Worm (Caenorhabditis elegans) whole organism, midembryonic: ENCODE measurements around the gene Y7A5A.6.

Experiments
- T22C8.4 ChIP-seq: fragments of 200-800 bp; sonication (Bioruptor generic); IDR thresholded peaks from 2 replicates; pipeline ENCODE4 v1.3.6; 2022; ENCODE audit warnings: missing genetic modification characterization, missing compliant biosample characterization
- cog-1 ChIP-seq: sonication (generic microtip); optimal IDR thresholded peaks from 2 replicates; lab custom pipeline; 2016; ENCODE audit warnings: missing genetic modification characterization, missing compliant biosample characterization
- flt-1 ChIP-seq: fragments of 200-800 bp; sonication (Bioruptor generic); IDR thresholded peaks from 2 replicates; pipeline ENCODE4 v1.3.6; 2022; ENCODE audit warnings: missing genetic modification characterization, missing compliant biosample characterization
- klf-2 ChIP-seq: fragments of 200-800 bp; sonication (Bioruptor generic); conservative IDR thresholded peaks from 2 replicates; pipeline ENCODE4 v1.3.6; 2022; ENCODE audit warnings: missing genetic modification reagents, missing genetic modification characterization, missing compliant biosample characterization
- ref-1 ChIP-seq: fragments of 200-800 bp; sonication (Bioruptor generic); conservative IDR thresholded peaks from 2 replicates; pipeline ENCODE4 v1.3.6; 2022; ENCODE audit warnings: missing genetic modification reagents, missing genetic modification characterization, missing compliant biosample characterization
- tab-1 ChIP-seq: fragments of 200-800 bp; sonication (Bioruptor generic); IDR thresholded peaks from 2 replicates; pipeline ENCODE4 v1.3.6; 2022; ENCODE audit warnings: missing genetic modification characterization, missing compliant biosample characterization
- ztf-23 ChIP-seq: fragments of 200-800 bp; sonication (Bioruptor generic); IDR thresholded peaks from 2 replicates; pipeline ENCODE4 v1.3.6; 2022; ENCODE audit warnings: missing genetic modification reagents, missing genetic modification characterization, missing compliant biosample characterization
- ztf-29 ChIP-seq: fragments of 200-800 bp; sonication (Bioruptor generic); IDR thresholded peaks from 2 replicates; pipeline ENCODE4 v1.3.6; 2022; ENCODE audit warnings: missing genetic modification reagents, missing genetic modification characterization, missing compliant biosample characterization

DNA sequence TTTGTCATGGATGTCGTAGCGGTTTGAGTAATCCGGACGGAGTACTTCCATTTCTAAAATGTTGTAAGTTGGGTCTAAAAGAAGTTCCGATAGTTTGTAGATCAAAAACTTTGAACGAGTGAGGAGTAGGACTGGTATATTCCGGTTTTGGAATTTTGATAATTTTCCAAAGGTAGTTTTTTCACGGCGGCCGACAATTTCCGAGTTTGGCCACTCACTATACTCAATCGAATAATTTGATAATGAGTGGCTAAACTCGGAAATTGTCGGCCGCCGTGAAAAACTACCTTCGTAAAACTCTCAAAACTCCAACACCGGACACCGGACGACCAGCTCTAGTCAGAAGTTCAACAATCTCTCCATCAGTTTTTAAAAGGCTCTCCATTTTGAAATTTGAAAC, 44.8 kb upstream of the Y7A5A.6 start:
- no peak for TF ChIP-seq T22C8.4 (GFP tag; lab: Robert Waterston, UW)
- TF ChIP-seq ref-1 (GFP tag; lab: Robert Waterston, UW) = no peak
- TF ChIP-seq ztf-23 = no peak
- no peak for TF ChIP-seq tab-1 (GFP tag; lab: Robert Waterston, UW)
- TF ChIP-seq klf-2 (GFP tag; lab: Robert Waterston, UW) = no peak
- TF ChIP-seq flt-1 (GFP tag; lab: Robert Waterston, UW) = no peak
- no peak for TF ChIP-seq ztf-29 (GFP tag; lab: Robert Waterston, UW)
- TF ChIP-seq cog-1 (tag; lab: Kevin White, UChicago) = no peak
